Worm (Caenorhabditis elegans) whole organism, early embryonic: Measurements from ENCODE around the gene srt-69.

ENCODE experiments used
- B0310.2 ChIP-seq: sonication (generic microtip); optimal IDR thresholded peaks from 2 replicates; lab custom pipeline; 2016; ENCODE audit warnings: mild to moderate bottlenecking, missing genetic modification characterization, missing compliant biosample characterization
- F13C5.2 ChIP-seq: sonication (generic microtip); optimal IDR thresholded peaks from 2 replicates; lab custom pipeline; 2017; ENCODE audit warnings: mild to moderate bottlenecking, missing genetic modification characterization, inconsistent platforms, missing compliant biosample characterization
- aly-1 ChIP-seq: sonication (generic microtip); optimal IDR thresholded peaks from 2 replicates; lab custom pipeline; 2016; ENCODE audit warnings: missing genetic modification characterization, missing compliant biosample characterization
- ama-1 ChIP-seq: fragments of 150-350 bp; optimal IDR thresholded peaks from 2 replicates; lab custom pipeline; 2014
- ceh-13 ChIP-seq: fragments of 200-800 bp; sonication (Bioruptor generic); optimal IDR thresholded peaks from 2 replicates; lab custom pipeline; 2018; ENCODE audit warnings: mild to moderate bottlenecking, missing genetic modification characterization, missing compliant biosample characterization
- ceh-36 ChIP-seq: sonication (generic microtip); optimal IDR thresholded peaks from 2 replicates; lab custom pipeline; 2016; ENCODE audit warnings: missing genetic modification characterization, inconsistent platforms, missing compliant biosample characterization
- ets-7 ChIP-seq: sonication (generic microtip); optimal IDR thresholded peaks from 2 replicates; lab custom pipeline; 2016; ENCODE audit warnings: missing genotype, missing genetic modification characterization, missing compliant biosample characterization
- flt-1 ChIP-seq: fragments of 200-800 bp; sonication (Bioruptor generic); IDR thresholded peaks from 2 replicates; pipeline ENCODE4 v1.3.6; 2022; ENCODE audit warnings: missing genetic modification characterization, missing compliant biosample characterization
- hmbx-1 ChIP-seq: sonication (generic microtip); optimal IDR thresholded peaks from 2 replicates; lab custom pipeline; 2016; ENCODE audit warnings: mild to moderate bottlenecking, missing genetic modification characterization, missing compliant biosample characterization
- hmg-4 ChIP-seq: fragments of 200-800 bp; sonication (Bioruptor generic); optimal IDR thresholded peaks from 2 replicates; lab custom pipeline; 2018; ENCODE audit warnings: mild to moderate bottlenecking, missing genetic modification characterization, missing compliant biosample characterization
- hnd-1 ChIP-seq: sonication (generic microtip); optimal IDR thresholded peaks from 2 replicates; lab custom pipeline; 2016; ENCODE audit warnings: missing genetic modification characterization, missing compliant biosample characterization
- pes-1 ChIP-seq: fragments of 200-800 bp; sonication (Bioruptor generic); IDR thresholded peaks from 2 replicates; pipeline ENCODE4 v1.3.6; 2022; ENCODE audit warnings: missing genetic modification reagents, missing genetic modification characterization, missing compliant biosample characterization
- scrt-1 ChIP-seq: fragments of 200-800 bp; sonication (Bioruptor generic); IDR thresholded peaks from 2 replicates; pipeline ENCODE4 v1.3.6; 2022; ENCODE audit warnings: missing genetic modification characterization, missing compliant biosample characterization
- sea-1 ChIP-seq: fragments of 200-800 bp; sonication (Bioruptor generic); conservative IDR thresholded peaks from 2 replicates; pipeline ENCODE4 v1.3.6; 2022; ENCODE audit warnings: missing genetic modification characterization, missing compliant biosample characterization
- tbx-11 ChIP-seq: fragments of 200-800 bp; sonication (Bioruptor generic); IDR thresholded peaks from 2 replicates; pipeline ENCODE4 v1.3.6; 2022; ENCODE audit warnings: missing genetic modification characterization, missing compliant biosample characterization
- tbx-37 ChIP-seq: fragments of 200-800 bp; sonication (Bioruptor generic); conservative IDR thresholded peaks from 2 replicates; pipeline ENCODE4 v1.3.6; 2022; ENCODE audit warnings: missing genetic modification reagents, missing genetic modification characterization, missing compliant biosample characterization
- tra-4 ChIP-seq: sonication (generic microtip); optimal IDR thresholded peaks from 2 replicates; lab custom pipeline; 2017; ENCODE audit warnings: missing genetic modification characterization, missing compliant biosample characterization

srt-69 gene

ce11 chrV:5269024-5269535 lies 3.6 kb upstream of the srt-69 start, which contains the start of gene penr-1:
Gene penr-1 (plus strand): TSS chrV:5269485.
- TF ChIP-seq F13C5.2 (tag; lab: Kevin White, UChicago), result peak; percentile 19
- TF ChIP-seq tbx-11, result no peak

- TF ChIP-seq ceh-36 (tag; lab: Kevin White, UChicago), result no peak
- no peak for TF ChIP-seq B0310.2 (tag; lab: Kevin White, UChicago)
- no peak for TF ChIP-seq ama-1 (lab: Kevin White, UChicago)
- TF ChIP-seq tbx-11, result no peak
- no peak for TF ChIP-seq sea-1 (GFP tag; lab: Robert Waterston, UW)
- TF ChIP-seq pes-1 (GFP tag; lab: Robert Waterston, UW), result no peak
- TF ChIP-seq hmg-4 (GFP tag; lab: Kevin White, UChicago), result no peak
- no peak for TF ChIP-seq tbx-37 (GFP tag; lab: Robert Waterston, UW)
- TF ChIP-seq hnd-1, result no peak
These were observed 2.5 kb downstream of the srt-69 start, which contains the start of gene cest-30 for ce11 chrV:5262999-5263398. Gene cest-30 (minus strand): TSS chrV:5263099.

ce11 chrV:5259448-5259847 lies 6.0 kb downstream of the srt-69 start, which contains the start of gene srt-70:
Gene srt-70 (minus strand): TSS chrV:5259548.
- TF ChIP-seq sea-1 (GFP tag; lab: Robert Waterston, UW) (no peak), ama-1 (lab: Kevin White, UChicago) (no peak), hmbx-1 (tag; lab: Kevin White, UChicago) (no peak), F13C5.2 (tag; lab: Kevin White, UChicago) (no peak), aly-1 (tag; lab: Kevin White, UChicago) (no peak), pes-1 (GFP tag; lab: Robert Waterston, UW) (no peak), tbx-37 (GFP tag; lab: Robert Waterston, UW) (no peak), B0310.2 (tag; lab: Kevin White, UChicago) (no peak), ets-7 (tag; lab: Kevin White, UChicago) (no peak), hnd-1 (no peak), ceh-13 (GFP tag; lab: Kevin White, UChicago) (no peak), hmg-4 (GFP tag; lab: Kevin White, UChicago) (no peak), tra-4 (tag; lab: Kevin White, UChicago) (no peak), ceh-36 (tag; lab: Kevin White, UChicago) (no peak)

ce11 chrV:5257358-5257757 lies 8.1 kb downstream of the srt-69 start, which contains the start of gene srt-67:
Gene srt-67 (minus strand): TSS chrV:5257458.
- no peak for TF ChIP-seq tra-4 (tag; lab: Kevin White, UChicago)

ce11 chrV:5252016-5252415 lies 13.5 kb downstream of the srt-69 start, which contains the start of gene srt-68:
Gene srt-68 (minus strand): TSS chrV:5252116.
- TF ChIP-seq flt-1 (GFP tag; lab: Robert Waterston, UW) (no peak), sea-1 (GFP tag; lab: Robert Waterston, UW) (no peak), scrt-1 (GFP tag; lab: Robert Waterston, UW) (no peak), hmbx-1 (tag; lab: Kevin White, UChicago) (no peak), tbx-11 (no peak), ceh-36 (tag; lab: Kevin White, UChicago) (no peak), aly-1 (tag; lab: Kevin White, UChicago) (no peak), tbx-37 (GFP tag; lab: Robert Waterston, UW) (no peak), ama-1 (lab: Kevin White, UChicago) (no peak)

ce11 chrV:5243036-5243435 lies 22.4 kb downstream of the srt-69 start, which contains the start of gene cest-35.1:
Gene cest-35.1 (minus strand): TSS chrV:5243136.
- TF ChIP-seq ceh-13 (GFP tag; lab: Kevin White, UChicago) (no peak), hmg-4 (GFP tag; lab: Kevin White, UChicago) (no peak), tra-4 (tag; lab: Kevin White, UChicago) (no peak), sea-1 (GFP tag; lab: Robert Waterston, UW) (no peak), F13C5.2 (tag; lab: Kevin White, UChicago) (no peak)

ce11 chrV:5239903-5240302 lies 25.6 kb downstream of the srt-69 start, which contains the start of gene B0238.15:
Gene B0238.15 (plus strand): TSS chrV:5240203.
- TF ChIP-seq sea-1 (GFP tag; lab: Robert Waterston, UW) (no peak), aly-1 (tag; lab: Kevin White, UChicago) (no peak), flt-1 (GFP tag; lab: Robert Waterston, UW) (no peak), ceh-13 (GFP tag; lab: Kevin White, UChicago) (no peak), hnd-1 (no peak), F13C5.2 (tag; lab: Kevin White, UChicago) (no peak), tbx-37 (GFP tag; lab: Robert Waterston, UW) (no peak), tbx-11 (no peak), hmbx-1 (tag; lab: Kevin White, UChicago) (no peak), scrt-1 (GFP tag; lab: Robert Waterston, UW) (no peak), ama-1 (lab: Kevin White, UChicago) (no peak), tra-4 (tag; lab: Kevin White, UChicago) (no peak), ets-7 (tag; lab: Kevin White, UChicago) (no peak), pes-1 (GFP tag; lab: Robert Waterston, UW) (no peak), hmg-4 (GFP tag; lab: Kevin White, UChicago) (no peak), ceh-36 (tag; lab: Kevin White, UChicago) (no peak), B0310.2 (tag; lab: Kevin White, UChicago) (no peak)

ce11 chrV:5239404-5239803 lies 26.1 kb downstream of the srt-69 start, which contains the start of gene C52A10.3:
Gene C52A10.3 (minus strand): TSS chrV:5239504.
- no peak for TF ChIP-seq F13C5.2 (tag; lab: Kevin White, UChicago)
- no peak for TF ChIP-seq hnd-1
- TF ChIP-seq pes-1 (GFP tag; lab: Robert Waterston, UW), result no peak
- no peak for TF ChIP-seq scrt-1 (GFP tag; lab: Robert Waterston, UW)
- TF ChIP-seq tra-4 (tag; lab: Kevin White, UChicago), result no peak
- no peak for TF ChIP-seq flt-1 (GFP tag; lab: Robert Waterston, UW)
- no peak for TF ChIP-seq aly-1 (tag; lab: Kevin White, UChicago)
- TF ChIP-seq ama-1 (lab: Kevin White, UChicago), result no peak
- TF ChIP-seq tbx-37 (GFP tag; lab: Robert Waterston, UW), result no peak
- TF ChIP-seq ets-7 (tag; lab: Kevin White, UChicago), result no peak
- TF ChIP-seq hmbx-1 (tag; lab: Kevin White, UChicago), result no peak
- TF ChIP-seq ceh-36 (tag; lab: Kevin White, UChicago), result no peak
- no peak for TF ChIP-seq hmg-4 (GFP tag; lab: Kevin White, UChicago)
- TF ChIP-seq sea-1 (GFP tag; lab: Robert Waterston, UW), result no peak
- TF ChIP-seq ceh-13 (GFP tag; lab: Kevin White, UChicago), result no peak
- no peak for TF ChIP-seq B0310.2 (tag; lab: Kevin White, UChicago)
- TF ChIP-seq tbx-11, result no peak
